Worm (Caenorhabditis elegans) whole organism, midembryonic: ENCODE data around the gene aps-1.

Experiments used
- cog-1 ChIP-seq: sonication (generic microtip); optimal IDR thresholded peaks from 2 replicates; lab custom pipeline; 2016; ENCODE audit warnings: missing genetic modification characterization, missing compliant biosample characterization
- tab-1 ChIP-seq: fragments of 200-800 bp; sonication (Bioruptor generic); IDR thresholded peaks from 2 replicates; pipeline ENCODE4 v1.3.6; 2022; ENCODE audit warnings: missing genetic modification characterization, missing compliant biosample characterization

- TF ChIP-seq cog-1 (tag; lab: Kevin White, UChicago): no peak
- TF ChIP-seq tab-1 (GFP tag; lab: Robert Waterston, UW): no peak
Observed at ce11 chrV:6018944-6019450, 1.2 kb downstream of the aps-1 start, which contains the start of gene picc-1.
